Fruit fly (Drosophila melanogaster): ENCODE data around the gene yellow-e2.

Gene yellow-e2

DNA sequence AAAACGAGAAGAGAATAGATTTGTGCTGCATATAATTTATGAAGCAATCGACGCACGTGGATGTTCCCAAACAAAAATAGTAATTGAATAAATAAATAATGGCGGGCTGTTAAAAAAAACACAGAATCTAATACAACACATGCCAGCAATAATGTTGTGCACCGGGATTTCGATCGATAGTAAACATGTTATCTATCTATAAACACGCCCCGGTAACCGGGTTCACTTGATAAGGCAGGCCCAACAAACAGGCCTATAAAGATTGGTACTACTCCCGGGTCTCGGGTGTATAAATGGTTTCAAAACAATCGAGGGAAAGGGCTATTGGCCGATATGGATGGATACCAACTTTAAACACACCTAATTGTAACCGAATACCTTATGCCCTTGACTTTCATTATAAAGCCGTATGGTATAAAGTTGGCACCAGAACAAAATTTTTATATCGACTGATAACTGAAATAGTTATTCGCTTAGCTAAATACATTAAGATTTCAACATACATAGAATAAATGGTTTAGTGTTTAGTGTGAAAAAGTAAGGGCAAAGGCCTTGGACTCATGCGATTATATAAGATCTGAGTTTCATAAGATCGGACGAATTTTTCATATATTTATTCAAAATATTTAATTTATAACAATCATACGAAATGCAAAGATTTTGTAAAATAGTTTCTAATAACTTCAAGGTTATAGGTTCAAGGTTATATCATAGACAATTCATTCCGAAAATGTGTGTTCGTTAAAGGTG is 41.0 kb downstream of the yellow-e2 start:
- TF ChIP-seq CG14711 (tag; optimal IDR thresholded peaks at IDR 0.05): no peak
- peak; percentile 56 for TF ChIP-seq kay (GFP tag; ENCODE audit: borderline replicate concordance)
- TF ChIP-seq CG1620 (GFP tag; optimal IDR thresholded peaks at IDR 0.05): no peak

dm6 chr3R:13364175-13365174 is 42.3 kb downstream of the yellow-e2 start, which contains the start of gene Dic1:
TSS of gene Dic1 (plus strand) at chr3R:13364938.
- TF ChIP-seq tj (GFP tag; optimal IDR thresholded peaks at IDR 0.05) (peak; percentile 83), CG5204 (GFP tag; optimal IDR thresholded peaks at IDR 0.05) (peak; percentile 95), cic (GFP tag; optimal IDR thresholded peaks at IDR 0.05) (peak; percentile 62), kay (GFP tag; ENCODE audit: borderline replicate concordance) (peak; percentile 98), CG11617 (GFP tag; optimal IDR thresholded peaks at IDR 0.05) (peak; percentile 99), bab1 (GFP tag; optimal IDR thresholded peaks at IDR 0.05) (peak; percentile 94), toe (GFP tag; optimal IDR thresholded peaks at IDR 0.05) (peak; percentile 93), Crg-1 (GFP tag; optimal IDR thresholded peaks at IDR 0.05) (peak; percentile 92), Mnt (GFP tag; optimal IDR thresholded peaks at IDR 0.05) (peak; percentile 78), CG7101 (tag; optimal IDR thresholded peaks at IDR 0.05) (peak; percentile 96), CG1620 (GFP tag; optimal IDR thresholded peaks at IDR 0.05) (peak; percentile 89), cnc (optimal IDR thresholded peaks at IDR 0.05) (no peak), CG33017 (tag; optimal IDR thresholded peaks at IDR 0.05) (peak; percentile 95), ovo (GFP tag; optimal IDR thresholded peaks at IDR 0.05) (peak; percentile 82), CG7045 (GFP tag; optimal IDR thresholded peaks at IDR 0.05) (peak; percentile 98), CG12768 (GFP tag; optimal IDR thresholded peaks at IDR 0.05) (peak; percentile 97), Clk (GFP tag; optimal IDR thresholded peaks at IDR 0.05) (peak; percentile 93), CG14711 (tag; optimal IDR thresholded peaks at IDR 0.05) (peak; percentile 94), Hr96 (GFP tag; optimal IDR thresholded peaks at IDR 0.05) (peak; percentile 86), pad (GFP tag; optimal IDR thresholded peaks at IDR 0.05) (peak; percentile 90)

DNA sequence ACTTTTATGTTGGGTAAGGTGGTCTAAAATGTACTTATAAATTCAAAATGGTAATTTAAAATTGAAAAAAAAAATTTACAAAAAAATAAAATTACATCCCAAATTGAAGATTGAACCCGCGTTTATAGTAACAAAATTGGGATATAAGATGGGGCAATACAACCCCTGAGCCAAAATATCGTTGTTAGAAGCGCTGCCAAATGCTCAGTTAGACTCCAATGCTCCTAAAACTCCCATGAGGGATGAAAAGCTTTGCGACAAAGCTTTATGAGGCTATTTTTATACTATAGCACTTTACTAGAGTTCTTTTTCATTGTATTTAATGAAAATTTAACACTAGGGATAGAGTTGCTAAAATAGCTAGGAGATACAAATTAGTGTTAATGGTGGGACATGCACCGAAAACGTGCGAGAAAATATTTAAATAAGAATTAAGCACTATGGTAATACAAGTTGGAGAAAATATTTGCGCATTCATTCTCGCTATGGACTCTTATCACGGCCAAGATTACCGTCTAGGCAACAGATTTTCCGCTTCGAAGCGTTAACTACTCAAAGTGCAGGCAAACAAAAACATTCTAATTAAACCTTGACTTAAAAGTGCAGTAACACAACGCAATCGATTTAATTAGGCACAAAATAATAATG is 43.3 kb downstream of the yellow-e2 start:
- TF ChIP-seq CG7101 (tag; optimal IDR thresholded peaks at IDR 0.05) (no peak), pad (GFP tag; optimal IDR thresholded peaks at IDR 0.05) (peak; percentile 80), cnc (optimal IDR thresholded peaks at IDR 0.05) (peak in 1 of 2 experiments; percentile 52), kay (GFP tag; ENCODE audit: borderline replicate concordance) (peak; percentile 89), cic (GFP tag; optimal IDR thresholded peaks at IDR 0.05) (no peak)

DNA sequence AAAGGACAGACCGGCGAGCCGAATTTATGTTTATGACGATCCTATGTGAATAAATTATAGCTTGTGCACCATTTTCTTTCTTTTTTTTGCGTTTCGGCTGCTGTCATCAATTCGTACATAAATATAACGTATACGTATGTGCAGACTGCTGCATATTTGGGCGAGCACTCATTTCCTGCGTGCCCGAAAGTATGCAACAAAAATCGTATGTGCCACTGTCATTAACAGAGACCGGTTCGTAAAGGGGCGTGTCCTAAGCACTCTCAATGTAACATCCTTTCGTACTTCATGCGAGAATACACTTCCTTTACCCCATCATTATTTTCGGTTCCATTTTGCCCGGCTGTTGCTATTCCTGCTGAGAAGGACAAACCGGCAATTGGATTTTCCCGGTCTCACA is 46.7 kb downstream of the yellow-e2 start:
- TF ChIP-seq Clk (GFP tag; optimal IDR thresholded peaks at IDR 0.05): no peak
- no peak for TF ChIP-seq Crg-1 (GFP tag; optimal IDR thresholded peaks at IDR 0.05)
- TF ChIP-seq CG7101 (tag; optimal IDR thresholded peaks at IDR 0.05): no peak
- TF ChIP-seq CG12768 (GFP tag; optimal IDR thresholded peaks at IDR 0.05): no peak
- no peak for TF ChIP-seq toe (GFP tag; optimal IDR thresholded peaks at IDR 0.05)
- TF ChIP-seq ovo (GFP tag; optimal IDR thresholded peaks at IDR 0.05): no peak
- TF ChIP-seq tj (GFP tag; optimal IDR thresholded peaks at IDR 0.05): no peak
- no peak for TF ChIP-seq CG11617 (GFP tag; optimal IDR thresholded peaks at IDR 0.05)
- TF ChIP-seq CG5204 (GFP tag; optimal IDR thresholded peaks at IDR 0.05): no peak
- TF ChIP-seq cnc (optimal IDR thresholded peaks at IDR 0.05): no peak
- no peak for TF ChIP-seq cic (GFP tag; optimal IDR thresholded peaks at IDR 0.05)
- no peak for TF ChIP-seq CG7045 (GFP tag; optimal IDR thresholded peaks at IDR 0.05)
- TF ChIP-seq kay (GFP tag; ENCODE audit: borderline replicate concordance): no peak
- no peak for TF ChIP-seq pad (GFP tag; optimal IDR thresholded peaks at IDR 0.05)
- no peak for TF ChIP-seq Hr96 (GFP tag; optimal IDR thresholded peaks at IDR 0.05)
- TF ChIP-seq bab1 (GFP tag; optimal IDR thresholded peaks at IDR 0.05): no peak
- no peak for TF ChIP-seq CG14711 (tag; optimal IDR thresholded peaks at IDR 0.05)
- no peak for TF ChIP-seq CG1620 (GFP tag; optimal IDR thresholded peaks at IDR 0.05)
- TF ChIP-seq Mnt (GFP tag; optimal IDR thresholded peaks at IDR 0.05): no peak
- no peak for TF ChIP-seq CG33017 (tag; optimal IDR thresholded peaks at IDR 0.05)

- TF ChIP-seq ovo (GFP tag; optimal IDR thresholded peaks at IDR 0.05): no peak
- TF ChIP-seq CG11617 (GFP tag; optimal IDR thresholded peaks at IDR 0.05): no peak
- TF ChIP-seq Crg-1 (GFP tag; optimal IDR thresholded peaks at IDR 0.05): no peak
- no peak for TF ChIP-seq CG1620 (GFP tag; optimal IDR thresholded peaks at IDR 0.05)
- no peak for TF ChIP-seq toe (GFP tag; optimal IDR thresholded peaks at IDR 0.05)
- no peak for TF ChIP-seq Clk (GFP tag; optimal IDR thresholded peaks at IDR 0.05)
These were observed 49.8 kb downstream of the yellow-e2 start for dm6 chr3R:13356960-13357359.

Measured in whole organism, adult.